Worm (Caenorhabditis elegans) whole organism, dauer: Measurements from ENCODE around the gene rbbp-5.

Experiments used
- unc-62 ChIP-seq: sonication (generic microtip); optimal IDR thresholded peaks from 2 replicates; lab custom pipeline; 2017; ENCODE audit warnings: missing biosample characterization, missing genetic modification reagents, missing genetic modification characterization

Gene rbbp-5

ce11 chrII:6113842-6114441 is 16.3 kb downstream of the rbbp-5 start:
- no peak for TF ChIP-seq unc-62 (GFP tag; lab: Kevin White, UChicago)

ce11 chrII:6115283-6115682 is 17.7 kb downstream of the rbbp-5 start:
- no peak for TF ChIP-seq unc-62 (GFP tag; lab: Kevin White, UChicago)

ce11 chrII:6116701-6117100 is 19.1 kb downstream of the rbbp-5 start:
- no peak for TF ChIP-seq unc-62 (GFP tag; lab: Kevin White, UChicago)

- no peak for TF ChIP-seq unc-62 (GFP tag; lab: Kevin White, UChicago)
Observed at ce11 chrII:6118163-6118562, 20.5 kb downstream of the rbbp-5 start, which contains the start of gene C29H12.6. C29H12.6 (minus strand) TSS chrII:6118263.

ce11 chrII:6120548-6120947 is 22.9 kb downstream of the rbbp-5 start:
- no peak for TF ChIP-seq unc-62 (GFP tag; lab: Kevin White, UChicago)

ce11 chrII:6122641-6123424 is 25.2 kb downstream of the rbbp-5 start:
- TF ChIP-seq unc-62 (GFP tag; lab: Kevin White, UChicago) = no peak

ce11 chrII:6123513-6123912 is 25.9 kb downstream of the rbbp-5 start, which contains the start of gene C29H12.2:
C29H12.2 (plus strand) TSS chrII:6123809.
- no peak for TF ChIP-seq unc-62 (GFP tag; lab: Kevin White, UChicago)

ce11 chrII:6125259-6125658 is 27.6 kb downstream of the rbbp-5 start, which contains the start of gene rars-2:
rars-2 (plus strand) TSS chrII:6125559.
- no peak for TF ChIP-seq unc-62 (GFP tag; lab: Kevin White, UChicago)

- TF ChIP-seq unc-62 (GFP tag; lab: Kevin White, UChicago) = no peak
Observed at ce11 chrII:6132595-6132994, 35.0 kb downstream of the rbbp-5 start, which contains the start of gene abts-3. abts-3 (plus strand) TSS chrII:6132895.

ce11 chrII:6135530-6135929 is 37.9 kb downstream of the rbbp-5 start:
- TF ChIP-seq unc-62 (GFP tag; lab: Kevin White, UChicago) = no peak

- no peak for TF ChIP-seq unc-62 (GFP tag; lab: Kevin White, UChicago)
Observed at ce11 chrII:6136712-6137111, 39.1 kb downstream of the rbbp-5 start.

ce11 chrII:6138138-6138537 is 40.5 kb downstream of the rbbp-5 start:
- TF ChIP-seq unc-62 (GFP tag; lab: Kevin White, UChicago) = no peak

- no peak for TF ChIP-seq unc-62 (GFP tag; lab: Kevin White, UChicago)
Observed at ce11 chrII:6139484-6139883, 41.9 kb downstream of the rbbp-5 start.

ce11 chrII:6142539-6142938 is 44.9 kb downstream of the rbbp-5 start:
- TF ChIP-seq unc-62 (GFP tag; lab: Kevin White, UChicago) = no peak

- TF ChIP-seq unc-62 (GFP tag; lab: Kevin White, UChicago) = no peak
Observed at ce11 chrII:6147131-6147530, 49.5 kb downstream of the rbbp-5 start.

- TF ChIP-seq unc-62 (GFP tag; lab: Kevin White, UChicago) = no peak
Observed at ce11 chrII:6148369-6148768, 50.7 kb downstream of the rbbp-5 start.
